Worm (Caenorhabditis elegans): ENCODE measurements around the gene Y57G11C.8.
A peak's percentile ranks its signal among the peaks of the same experiment; 100 is the strongest.

The Y57G11C.8 gene

DNA sequence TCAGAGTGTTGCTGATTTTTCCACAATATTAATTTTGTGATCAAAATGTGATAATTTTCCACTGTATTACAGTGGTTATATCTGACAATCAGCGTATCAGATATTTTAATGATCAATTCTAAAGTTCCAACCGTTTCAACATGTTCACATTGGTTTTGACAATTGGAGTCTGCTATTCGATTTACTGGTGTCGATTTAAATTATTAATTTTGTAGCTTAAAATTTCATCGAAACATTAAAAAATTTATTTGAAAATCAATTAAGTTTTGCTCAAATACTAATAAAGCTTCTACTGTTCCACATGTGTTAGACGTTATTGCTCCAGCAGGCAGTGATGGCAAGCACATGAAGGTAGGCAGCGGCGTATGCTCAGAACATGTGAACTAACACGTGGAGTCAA, 23.9 kb upstream of the Y57G11C.8 start:
- no peak for TF ChIP-seq madf-2 (tag; optimal IDR thresholded peaks at IDR 0.05)

DNA sequence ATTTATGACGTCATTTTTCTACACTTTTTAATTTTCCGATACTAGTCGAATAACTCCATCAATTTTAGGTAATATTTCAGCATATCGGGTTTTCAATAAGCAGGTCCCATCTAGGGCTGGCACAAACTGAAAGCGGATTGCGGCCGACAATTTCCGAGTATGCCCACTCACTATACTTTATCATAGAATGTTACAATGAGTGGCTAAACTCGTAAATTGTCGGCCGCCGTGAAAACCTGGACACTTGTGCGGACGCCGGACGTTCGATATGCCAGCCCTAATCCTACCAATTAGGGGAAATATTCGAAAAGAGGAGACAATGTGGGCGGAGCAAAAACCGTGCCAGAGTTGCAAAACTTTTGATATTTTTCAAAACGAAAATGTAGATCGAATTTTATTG, 22.0 kb upstream of the Y57G11C.8 start:
- TF ChIP-seq ceh-22 (tag; optimal IDR thresholded peaks at IDR 0.05): no peak
- TF ChIP-seq hlh-13 (GFP tag; optimal IDR thresholded peaks at IDR 0.05): no peak
- no peak for TF ChIP-seq zip-5 (tag; optimal IDR thresholded peaks at IDR 0.05)
- no peak for TF ChIP-seq ceh-14 (tag; optimal IDR thresholded peaks at IDR 0.05)
- TF ChIP-seq ceh-48 (tag; optimal IDR thresholded peaks at IDR 0.05): no peak
- TF ChIP-seq F13H6.1 (tag; optimal IDR thresholded peaks at IDR 0.05): no peak
- no peak for TF ChIP-seq ahr-1 (tag; optimal IDR thresholded peaks at IDR 0.05)
- TF ChIP-seq hlh-30 (tag; optimal IDR thresholded peaks at IDR 0.05; ENCODE audit: insufficient read depth): no peak
- TF ChIP-seq madf-2 (tag; optimal IDR thresholded peaks at IDR 0.05): no peak

ce11 chrIV:14760845-14761244, 20.8 kb upstream of the Y57G11C.8 start, which contains the start of gene ptp-5.2:
TSS of gene ptp-5.2 (minus strand) at chrIV:14760945.
- TF ChIP-seq npax-4 (tag; optimal IDR thresholded peaks at IDR 0.05) (no peak), ceh-14 (tag; optimal IDR thresholded peaks at IDR 0.05) (no peak), zip-5 (tag; optimal IDR thresholded peaks at IDR 0.05) (no peak), nhr-232 (tag; optimal IDR thresholded peaks at IDR 0.05) (no peak), gmeb-2 (tag; optimal IDR thresholded peaks at IDR 0.05) (no peak), ceh-30 (tag; optimal IDR thresholded peaks at IDR 0.05) (no peak), sdc-2 (tag; optimal IDR thresholded peaks at IDR 0.05) (no peak), pros-1 (tag; optimal IDR thresholded peaks at IDR 0.05) (no peak), K02D7.2 (tag; optimal IDR thresholded peaks at IDR 0.05) (no peak), pqm-1 (tag; optimal IDR thresholded peaks at IDR 0.05) (no peak), ceh-45 (GFP tag; IDR thresholded peaks at IDR 0.05) (no peak), hlh-6 (tag; optimal IDR thresholded peaks at IDR 0.05) (no peak), eyg-1 (tag; optimal IDR thresholded peaks at IDR 0.05) (no peak), tbx-7 (tag; optimal IDR thresholded peaks at IDR 0.05) (no peak), ceh-6 (GFP tag; optimal IDR thresholded peaks at IDR 0.05) (no peak), ceh-9 (tag; optimal IDR thresholded peaks at IDR 0.05) (no peak), pha-4 (tag; optimal IDR thresholded peaks at IDR 0.05) (no peak)

DNA sequence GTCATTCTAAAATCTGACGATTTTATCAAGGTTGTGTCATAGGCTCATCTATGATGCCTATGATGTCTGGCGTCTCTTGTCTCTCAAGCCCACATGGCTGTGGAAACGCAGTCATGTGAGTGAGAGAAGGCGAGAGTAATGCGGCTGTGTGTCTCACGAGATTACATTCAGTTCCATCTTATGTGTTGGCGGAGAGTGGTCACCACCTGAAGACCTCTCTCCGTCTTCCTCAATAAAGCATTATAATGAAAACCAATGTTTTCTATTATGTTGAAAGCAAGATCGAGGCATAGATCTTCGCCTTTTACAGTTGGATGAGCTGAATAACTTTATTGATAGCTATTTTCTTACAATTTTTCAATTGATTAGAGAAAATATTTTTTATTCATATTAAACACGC, 18.3 kb upstream of the Y57G11C.8 start:
- TF ChIP-seq nfya-1 (tag; optimal IDR thresholded peaks at IDR 0.05) (peak; percentile 27), hlh-30 (tag; optimal IDR thresholded peaks at IDR 0.05; ENCODE audit: insufficient read depth) (peak; percentile 93), elt-2 (tag; optimal IDR thresholded peaks at IDR 0.05) (peak; percentile 4), unc-42 (tag; optimal IDR thresholded peaks at IDR 0.05) (peak; percentile 16), ceh-18 (tag; optimal IDR thresholded peaks at IDR 0.05) (peak; percentile 40), sox-2 (GFP tag; IDR thresholded peaks at IDR 0.05) (0 out of 2 replicates have a peak, but pooled peaks have one; percentile 43), tbx-2 (tag; optimal IDR thresholded peaks at IDR 0.05) (peak; percentile 24), ceh-31 (tag; optimal IDR thresholded peaks at IDR 0.05) (peak; percentile 44)

DNA sequence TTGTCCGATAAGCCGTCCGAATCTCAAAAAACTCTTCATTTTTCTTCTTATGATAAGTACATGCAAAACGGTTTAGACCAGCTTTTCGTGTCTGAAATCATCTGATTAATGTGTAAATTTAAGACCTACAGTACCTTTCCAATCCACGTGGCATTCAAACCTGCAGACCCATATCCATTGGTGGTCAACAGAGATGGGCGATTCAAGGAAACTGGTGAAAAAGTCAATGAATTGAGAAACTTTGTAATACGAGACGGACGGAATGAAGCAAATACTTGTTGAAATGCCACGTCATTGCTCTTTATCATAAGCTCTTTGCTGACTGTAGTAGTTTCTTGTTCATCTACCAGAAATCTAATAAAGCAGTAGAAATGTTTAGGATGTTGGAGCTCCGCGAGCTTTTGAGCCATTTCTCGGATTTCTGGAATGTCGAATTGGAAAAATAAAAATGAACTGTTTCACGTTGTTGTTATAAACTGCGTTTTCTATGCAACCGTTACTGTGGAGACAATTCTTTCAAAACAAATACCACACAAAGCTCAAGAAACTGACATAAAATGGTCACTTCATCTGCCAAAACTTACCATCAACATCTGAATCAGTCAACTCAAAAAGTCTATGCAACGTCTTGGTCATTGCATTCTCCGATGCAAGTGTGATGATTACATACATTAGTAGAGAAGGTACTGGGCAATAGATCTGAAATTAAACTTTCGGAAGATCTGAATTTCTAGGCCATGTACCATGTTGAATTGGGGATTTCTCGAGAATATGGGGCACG, 17.5 kb upstream of the Y57G11C.8 start:
- TF ChIP-seq dmd-4 (tag; optimal IDR thresholded peaks at IDR 0.05; ENCODE audit: borderline replicate concordance) (no peak), hlh-13 (GFP tag; optimal IDR thresholded peaks at IDR 0.05) (no peak), ceh-19 (GFP tag; optimal IDR thresholded peaks at IDR 0.05) (no peak), syd-9 (tag; optimal IDR thresholded peaks at IDR 0.05) (no peak), C38D4.7 (GFP tag; optimal IDR thresholded peaks at IDR 0.05) (no peak), K09A11.1 (tag; optimal IDR thresholded peaks at IDR 0.05; ENCODE audit: insufficient read depth) (no peak), sox-4 (tag; optimal IDR thresholded peaks at IDR 0.05) (no peak), hlh-6 (tag; optimal IDR thresholded peaks at IDR 0.05) (no peak), pros-1 (tag; optimal IDR thresholded peaks at IDR 0.05) (no peak), hlh-8 (tag; optimal IDR thresholded peaks at IDR 0.05) (no peak), ceh-31 (tag; optimal IDR thresholded peaks at IDR 0.05) (no peak), unc-3 (GFP tag; conservative IDR thresholded peaks at IDR 0.05) (no peak), unc-3 (tag; optimal IDR thresholded peaks at IDR 0.05) (no peak), pat-9 (tag; optimal IDR thresholded peaks at IDR 0.05) (no peak), unc-55 (GFP tag; optimal IDR thresholded peaks at IDR 0.05) (no peak), ahr-1 (tag; optimal IDR thresholded peaks at IDR 0.05) (no peak), pha-2 (tag; optimal IDR thresholded peaks at IDR 0.05) (no peak)
